Worm (Caenorhabditis elegans) whole organism, L1 larva: Measurements from ENCODE around the gene alh-9.

Source experiments
- ceh-82 ChIP-seq, 3 experiments: fragments of 150-350 bp in 1 of 3; sonication (generic microtip) in 2 of 3; optimal IDR thresholded peaks; 2 replicates each; lab custom pipeline; 2014 to 2017; ENCODE audit warnings: missing biosample characterization in 3 of 3, missing genetic modification characterization in 3 of 3
- ceh-88 ChIP-seq: fragments of 200-800 bp; sonication (Bioruptor generic); IDR thresholded peaks from 2 replicates; pipeline ENCODE4 v1.3.6; 2022; ENCODE audit warnings: missing genetic modification characterization, missing compliant biosample characterization
- efl-1 ChIP-seq, 4 experiments: fragments of 150-350 bp; optimal IDR thresholded peaks in 3 of 4; peaks in 1 of 4; 1 replicate in 1 of 4; 2 replicates in 3 of 4; lab custom pipeline; 2014; ENCODE audit warnings: missing biosample characterization in 2 of 4, missing genetic modification characterization in 2 of 4, missing genetic modification reagents in 2 of 4
- nhr-237 ChIP-seq: fragments of 150-350 bp; optimal IDR thresholded peaks from 2 replicates; lab custom pipeline; 2014; ENCODE audit warnings: missing biosample characterization, missing genetic modification characterization
- sptf-1 ChIP-seq: fragments of 150-350 bp; optimal IDR thresholded peaks from 2 replicates; lab custom pipeline; 2014; ENCODE audit warnings: missing biosample characterization, missing genetic modification characterization
- tlp-1 ChIP-seq: fragments of 150-350 bp; optimal IDR thresholded peaks from 2 replicates; lab custom pipeline; 2014; ENCODE audit warnings: missing biosample characterization, missing genetic modification characterization
- zag-1 ChIP-seq: fragments of 150-350 bp; optimal IDR thresholded peaks from 2 replicates; lab custom pipeline; 2014; ENCODE audit warnings: missing biosample characterization, missing genetic modification characterization

ce11 chrIII:5846412-5846811, 9.4 kb upstream of the alh-9 start:
- TF ChIP-seq nhr-237 (tag; lab: Kevin White, UChicago) (no peak), tlp-1 (tag; lab: Kevin White, UChicago) (no peak), ceh-88 (GFP tag; lab: Robert Waterston, UW) (no peak), sptf-1 (tag; lab: Kevin White, UChicago) (no peak), zag-1 (tag; lab: Kevin White, UChicago) (no peak), efl-1 (optimal IDR thresholded peaks at IDR 0.05; lab: Kevin White, UChicago) (no peak), efl-1 (GFP tag; optimal IDR thresholded peaks at IDR 0.05 in 1 of 2; lab: Kevin White, UChicago) (peak in 1 of 2 experiments; percentile 27), ceh-82 (tag; optimal IDR thresholded peaks at IDR 0.05; lab: Kevin White, UChicago) (peak in 1 of 3 experiments; percentile 38)
